Fruit fly (Drosophila melanogaster): ENCODE data around the gene RpS5a.

- TF ChIP-seq Sp1 (GFP tag; optimal IDR thresholded peaks at IDR 0.05): no peak
- no peak for TF ChIP-seq tai (GFP tag; optimal IDR thresholded peaks at IDR 0.05)
- TF ChIP-seq jim (GFP tag; optimal IDR thresholded peaks at IDR 0.05): no peak
Observed at dm6 chrX:17093900-17094446, 54.1 kb downstream of the RpS5a start.
